Fruit fly (Drosophila melanogaster) whole organism, prepupa: Measurements from ENCODE around the gene CG31659.
A peak's percentile ranks its signal among the peaks of the same experiment; 100 is the strongest.

Source experiments
- CG11294 ChIP-seq: fragments of 200-800 bp; sonication (Bioruptor generic); IDR thresholded peaks from 2 replicates; pipeline ENCODE4 v1.3.6; 2022; ENCODE audit warnings: missing biosample characterization, missing genetic modification characterization
- CG11762 ChIP-seq: fragments of 200-800 bp; sonication (Bioruptor generic); optimal IDR thresholded peaks from 3 replicates; lab custom pipeline; 2016; ENCODE audit warnings: missing biosample characterization, missing genetic modification characterization; ENCODE audit not compliant: insufficient read depth
- CG11902 ChIP-seq: fragments of 200-800 bp; sonication (Bioruptor generic); optimal IDR thresholded peaks from 3 replicates; lab custom pipeline; 2016; ENCODE audit warnings: missing biosample characterization, missing genetic modification characterization
- CG15336 ChIP-seq: fragments of 200-800 bp; sonication (Bioruptor generic); IDR thresholded peaks from 2 replicates; pipeline ENCODE4 v1.3.6; 2022; ENCODE audit warnings: missing biosample characterization, missing genetic modification characterization
- CG16779 ChIP-seq: fragments of 200-800 bp; sonication (Bioruptor generic); optimal IDR thresholded peaks from 3 replicates; lab custom pipeline; 2017; ENCODE audit warnings: missing biosample characterization, mild to moderate bottlenecking, missing genetic modification characterization
- CG3032 ChIP-seq: fragments of 200-800 bp; optimal IDR thresholded peaks from 2 replicates; lab custom pipeline; 2019; ENCODE audit warnings: missing biosample characterization, mild to moderate bottlenecking, missing genetic modification characterization, moderate library complexity
- CG32006 ChIP-seq: fragments of 200-800 bp; sonication (Bioruptor generic); optimal IDR thresholded peaks from 3 replicates; lab custom pipeline; 2017; ENCODE audit warnings: missing biosample characterization, mild to moderate bottlenecking, missing genetic modification characterization
- CG4318 ChIP-seq: fragments of 200-800 bp; sonication (Bioruptor generic); optimal IDR thresholded peaks from 3 replicates; lab custom pipeline; 2017; ENCODE audit warnings: missing biosample characterization, mild to moderate bottlenecking, missing genetic modification characterization
- CG6163 ChIP-seq: fragments of 200-800 bp; sonication (Bioruptor generic); IDR thresholded peaks from 3 replicates; pipeline ENCODE4 v1.3.6; 2022; ENCODE audit warnings: missing biosample characterization, missing genetic modification characterization
- CG6276 ChIP-seq: fragments of 200-800 bp; sonication (Bioruptor generic); optimal IDR thresholded peaks from 2 replicates; lab custom pipeline; 2017; ENCODE audit warnings: missing biosample characterization, mild to moderate bottlenecking, missing genetic modification characterization
- CG6792 ChIP-seq: fragments of 200-800 bp; sonication (Bioruptor generic); optimal IDR thresholded peaks from 3 replicates; lab custom pipeline; 2016; ENCODE audit warnings: missing biosample characterization, missing genetic modification characterization
- CG6854 ChIP-seq: fragments of 200-800 bp; sonication (Bioruptor generic); optimal IDR thresholded peaks from 2 replicates; lab custom pipeline; 2017; ENCODE audit warnings: missing biosample characterization, mild to moderate bottlenecking, missing genetic modification characterization
- CG7368 ChIP-seq: fragments of 200-800 bp; sonication (Bioruptor generic); optimal IDR thresholded peaks from 3 replicates; lab custom pipeline; 2016; ENCODE audit warnings: missing biosample characterization, missing genetic modification characterization
- CG8119 ChIP-seq: fragments of 200-800 bp; sonication (Bioruptor generic); IDR thresholded peaks from 3 replicates; pipeline ENCODE4 v1.3.6; 2022; ENCODE audit warnings: missing biosample characterization, missing genetic modification characterization
- CG9139 ChIP-seq: fragments of 200-800 bp; sonication (Bioruptor generic); optimal IDR thresholded peaks from 3 replicates; lab custom pipeline; 2017; ENCODE audit warnings: missing biosample characterization, mild to moderate bottlenecking, missing genetic modification characterization
- Eip75B ChIP-seq: fragments of 200-800 bp; sonication (Bioruptor generic); optimal IDR thresholded peaks from 3 replicates; lab custom pipeline; 2016; ENCODE audit warnings: missing biosample characterization, missing genetic modification characterization
- Eip78C ChIP-seq: fragments of 200-800 bp; sonication (Bioruptor generic); peaks from one replicate; lab custom pipeline; 2016; ENCODE audit warnings: missing biosample characterization, missing genetic modification characterization
- Eip93F ChIP-seq: fragments of 200-800 bp; sonication (Bioruptor generic); optimal IDR thresholded peaks from 2 replicates; lab custom pipeline; 2016; ENCODE audit warnings: missing biosample characterization, mild to moderate bottlenecking, missing genetic modification characterization
- Ets21C ChIP-seq: fragments of 200-800 bp; sonication (Bioruptor generic); optimal IDR thresholded peaks from 3 replicates; lab custom pipeline; 2016; ENCODE audit warnings: missing biosample characterization, missing genetic modification characterization
- Ets96B ChIP-seq: fragments of 200-800 bp; optimal IDR thresholded peaks from 2 replicates; lab custom pipeline; 2019; ENCODE audit warnings: missing biosample characterization, mild to moderate bottlenecking, missing genetic modification characterization, moderate library complexity
- Lpt ChIP-seq: fragments of 200-800 bp; sonication (Bioruptor generic); optimal IDR thresholded peaks from 3 replicates; lab custom pipeline; 2016; ENCODE audit warnings: missing biosample characterization, missing genetic modification characterization
- OdsH ChIP-seq: fragments of 200-800 bp; sonication (Bioruptor generic); optimal IDR thresholded peaks from 3 replicates; lab custom pipeline; 2016; ENCODE audit warnings: missing biosample characterization, missing genetic modification characterization
- achi ChIP-seq: fragments of 200-800 bp; sonication (Bioruptor generic); optimal IDR thresholded peaks from 3 replicates; lab custom pipeline; 2016; ENCODE audit warnings: missing biosample characterization, missing genetic modification characterization
- acj6 ChIP-seq: fragments of 200-800 bp; sonication (Bioruptor generic); optimal IDR thresholded peaks from 3 replicates; lab custom pipeline; 2016; ENCODE audit warnings: missing biosample characterization, missing genetic modification characterization
- dac ChIP-seq: fragments of 200-800 bp; sonication (Bioruptor generic); optimal IDR thresholded peaks from 2 replicates; lab custom pipeline; 2017; ENCODE audit warnings: missing biosample characterization, mild to moderate bottlenecking, missing genetic modification characterization
- dsx ChIP-seq: fragments of 200-800 bp; optimal IDR thresholded peaks from 3 replicates; lab custom pipeline; 2019; ENCODE audit warnings: missing biosample characterization, mild to moderate bottlenecking, missing genetic modification characterization, moderate library complexity; ENCODE audit not compliant: poor library complexity, severe bottlenecking
- eg ChIP-seq: fragments of 200-800 bp; sonication (Bioruptor generic); IDR thresholded peaks from 3 replicates; pipeline ENCODE4 v1.3.6; 2022; ENCODE audit warnings: missing biosample characterization, missing genetic modification characterization
- esn ChIP-seq: fragments of 200-800 bp; sonication (Bioruptor generic); optimal IDR thresholded peaks from 2 replicates; lab custom pipeline; 2016; ENCODE audit warnings: missing biosample characterization, mild to moderate bottlenecking, missing genetic modification characterization, moderate library complexity
- fkh ChIP-seq: fragments of 200-800 bp; sonication (Bioruptor generic); optimal IDR thresholded peaks from 3 replicates; lab custom pipeline; 2017; ENCODE audit warnings: missing biosample characterization, mild to moderate bottlenecking, missing genetic modification characterization, moderate library complexity
- net ChIP-seq: fragments of 200-800 bp; sonication (Bioruptor generic); optimal IDR thresholded peaks from 3 replicates; lab custom pipeline; 2016; ENCODE audit warnings: missing biosample characterization, missing genetic modification characterization
- spab ChIP-seq: fragments of 200-800 bp; sonication (Bioruptor generic); optimal IDR thresholded peaks from 2 replicates; lab custom pipeline; 2017; ENCODE audit warnings: missing biosample characterization, mild to moderate bottlenecking, missing genetic modification characterization, missing genetic modification reagents
- ss ChIP-seq, 2 experiments: fragments of 200-800 bp; sonication (Bioruptor generic); optimal IDR thresholded peaks; 2 replicates in 1 of 2; 3 replicates in 1 of 2; lab custom pipeline; 2017 to 2018; ENCODE audit warnings: mild to moderate bottlenecking in 2 of 2, missing biosample characterization in 2 of 2, missing genetic modification characterization in 2 of 2, moderate library complexity in 1 of 2
- vri ChIP-seq: fragments of 200-800 bp; sonication (Bioruptor generic); optimal IDR thresholded peaks from 3 replicates; lab custom pipeline; 2016; ENCODE audit warnings: missing biosample characterization, mild to moderate bottlenecking, missing genetic modification characterization

The CG31659 gene

dm6 chr2L:1387811-1388210 lies 28.2 kb upstream of the CG31659 start (continued):
- TF ChIP-seq Lpt (GFP tag; lab: Kevin White, UChicago): peak; percentile 3
- no peak for TF ChIP-seq CG16779 (tag; lab: Kevin White, UChicago)
- peak; percentile 25 for TF ChIP-seq esn (GFP tag; lab: Kevin White, UChicago)
- peak; percentile 21 for TF ChIP-seq net (GFP tag; lab: Kevin White, UChicago)
- no peak for TF ChIP-seq CG7368 (GFP tag; lab: Kevin White, UChicago)
- TF ChIP-seq CG8119 (GFP tag; lab: Robert Waterston, UW): peak; percentile 29; the same call in 1 of the 3 replicates
- peak; percentile 61 for TF ChIP-seq achi (GFP tag; lab: Kevin White, UChicago)
- TF ChIP-seq CG11294: no peak
- peak; percentile 5 for TF ChIP-seq dac (GFP tag; lab: Kevin White, UChicago)
- no peak for TF ChIP-seq vri (GFP tag; lab: Kevin White, UChicago)
- peak in 1 of 2 experiments; percentile 54 for TF ChIP-seq ss (GFP tag; optimal IDR thresholded peaks at IDR 0.05; lab: Kevin White, UChicago)
- TF ChIP-seq CG11902: no peak
- no peak for TF ChIP-seq CG6854
- TF ChIP-seq CG3032 (tag; lab: Kevin White, UChicago): peak; percentile 46
- TF ChIP-seq Ets96B: peak; percentile 64
- TF ChIP-seq eg: peak; percentile 40; the same call in 1 of the 3 replicates
- TF ChIP-seq dsx (GFP tag; lab: Kevin White, UChicago): peak; percentile 35
- TF ChIP-seq spab (GFP tag; lab: Kevin White, UChicago): peak; percentile 41
- peak; percentile 34 for TF ChIP-seq CG6276 (GFP tag; lab: Kevin White, UChicago)
- TF ChIP-seq CG11762 (GFP tag; lab: Kevin White, UChicago): no peak
- TF ChIP-seq Eip78C (GFP tag; lab: Kevin White, UChicago): peak; percentile 85

dm6 chr2L:1386512-1386911 lies 26.9 kb upstream of the CG31659 start:
- TF ChIP-seq CG9139 (GFP tag; lab: Kevin White, UChicago) (no peak), Ets96B (no peak), CG32006 (GFP tag; lab: Kevin White, UChicago) (peak; percentile 18), Eip78C (GFP tag; lab: Kevin White, UChicago) (peak; percentile 60), OdsH (GFP tag; lab: Kevin White, UChicago) (peak; percentile 0), CG15336 (0 out of 2 replicates have a peak, but pooled peaks have one; percentile 7), fkh (GFP tag; lab: Kevin White, UChicago) (no peak), dsx (GFP tag; lab: Kevin White, UChicago) (no peak)

dm6 chr2L:1377635-1378034 lies 18.0 kb upstream of the CG31659 start:
- TF ChIP-seq Eip75B: no peak
- no peak for TF ChIP-seq CG6854
- TF ChIP-seq acj6: no peak
- TF ChIP-seq OdsH (GFP tag; lab: Kevin White, UChicago): no peak
- TF ChIP-seq Ets96B: no peak
- no peak for TF ChIP-seq CG9139 (GFP tag; lab: Kevin White, UChicago)
- no peak for TF ChIP-seq CG8119 (GFP tag; lab: Robert Waterston, UW)
- no peak for TF ChIP-seq CG3032 (tag; lab: Kevin White, UChicago)
- no peak for TF ChIP-seq CG6163 (GFP tag; lab: Robert Waterston, UW)
- TF ChIP-seq Eip93F (GFP tag; lab: Kevin White, UChicago): no peak

- no peak for TF ChIP-seq CG6792 (GFP tag; lab: Kevin White, UChicago)
- TF ChIP-seq CG8119 (GFP tag; lab: Robert Waterston, UW): no peak
Observed at dm6 chr2L:1367696-1368095, 8.1 kb upstream of the CG31659 start, which contains the start of gene CG14346. Gene CG14346, plus strand, starts transcription at chr2L:1367996.

dm6 chr2L:1365037-1365436 lies 5.4 kb upstream of the CG31659 start:
- TF ChIP-seq CG4318 (no peak), Ets21C (GFP tag; lab: Kevin White, UChicago) (no peak), ss (GFP tag; optimal IDR thresholded peaks at IDR 0.05; lab: Kevin White, UChicago) (no peak)
